Fruit fly (Drosophila melanogaster) whole organism, pupa: Measurements from ENCODE around the gene CG2865.

Experiments used
- CG10348 ChIP-seq: fragments of 200-800 bp; sonication (Bioruptor generic); IDR thresholded peaks from 2 replicates; pipeline ENCODE4 v1.3.6; 2022; ENCODE audit warnings: missing biosample characterization, missing genetic modification characterization
- CG12605 ChIP-seq: fragments of 200-800 bp; sonication (Bioruptor generic); IDR thresholded peaks from 2 replicates; pipeline ENCODE4 v1.3.6; 2022; ENCODE audit warnings: missing biosample characterization, missing genetic modification characterization
- CG13204 ChIP-seq: fragments of 200-800 bp; sonication (Bioruptor generic); optimal IDR thresholded peaks from 2 replicates; lab custom pipeline; 2018; ENCODE audit warnings: missing biosample characterization, mild to moderate bottlenecking, missing genetic modification characterization, moderate library complexity
- CG14655 ChIP-seq: fragments of 200-800 bp; sonication (Bioruptor generic); optimal IDR thresholded peaks from 3 replicates; lab custom pipeline; 2017; ENCODE audit warnings: mild to moderate bottlenecking, missing biosample characterization, missing genetic modification reagents, missing genetic modification characterization
- CG15710 ChIP-seq: fragments of 200-800 bp; sonication (Bioruptor generic); optimal IDR thresholded peaks from 2 replicates; lab custom pipeline; 2018; ENCODE audit warnings: missing biosample characterization, mild to moderate bottlenecking, missing genetic modification characterization, moderate library complexity
- CG17806 ChIP-seq: fragments of 200-800 bp; sonication (Bioruptor generic); optimal IDR thresholded peaks from 2 replicates; lab custom pipeline; 2018; ENCODE audit warnings: missing biosample characterization, mild to moderate bottlenecking, missing genetic modification characterization, moderate library complexity
- CG32121 ChIP-seq: fragments of 200-800 bp; sonication (Bioruptor generic); IDR thresholded peaks from 2 replicates; pipeline ENCODE4 v1.3.6; 2022; ENCODE audit warnings: missing biosample characterization, missing genetic modification characterization
- CG34367 ChIP-seq: fragments of 200-800 bp; sonication (Bioruptor generic); optimal IDR thresholded peaks from 2 replicates; lab custom pipeline; 2018; ENCODE audit warnings: missing biosample characterization, mild to moderate bottlenecking, missing genetic modification characterization
- CG4496 ChIP-seq: fragments of 200-800 bp; sonication (Bioruptor generic); IDR thresholded peaks from 3 replicates; pipeline ENCODE4 v1.3.6; 2022; ENCODE audit warnings: missing biosample characterization, missing genetic modification characterization
- CG8159 ChIP-seq: fragments of 200-800 bp; sonication (Bioruptor generic); optimal IDR thresholded peaks from 3 replicates; lab custom pipeline; 2018; ENCODE audit warnings: missing biosample characterization, mild to moderate bottlenecking, missing genetic modification characterization, moderate library complexity
- CG8301 ChIP-seq: fragments of 200-800 bp; sonication (Bioruptor generic); optimal IDR thresholded peaks from 2 replicates; lab custom pipeline; 2018; ENCODE audit warnings: missing biosample characterization, mild to moderate bottlenecking, missing genetic modification characterization
- CG9948 ChIP-seq: fragments of 200-800 bp; sonication (Bioruptor generic); optimal IDR thresholded peaks from 2 replicates; lab custom pipeline; 2018; ENCODE audit warnings: missing biosample characterization, mild to moderate bottlenecking, missing genetic modification characterization, moderate library complexity
- D1 ChIP-seq: fragments of 200-800 bp; sonication (Bioruptor generic); optimal IDR thresholded peaks from 2 replicates; lab custom pipeline; 2018; ENCODE audit warnings: missing biosample characterization, mild to moderate bottlenecking, missing genetic modification characterization, moderate library complexity
- EcR ChIP-seq: fragments of 200-800 bp; sonication (Bioruptor generic); optimal IDR thresholded peaks from 3 replicates; lab custom pipeline; 2019; ENCODE audit warnings: missing biosample characterization, missing genetic modification characterization, mild to moderate bottlenecking, moderate library complexity, missing genetic modification reagents
- Ets98B ChIP-seq: fragments of 200-800 bp; sonication (Bioruptor generic); IDR thresholded peaks from 2 replicates; pipeline ENCODE4 v1.3.6; 2022; ENCODE audit warnings: missing biosample characterization, missing genetic modification characterization
- Pif1A ChIP-seq: fragments of 200-800 bp; sonication (Bioruptor generic); optimal IDR thresholded peaks from 3 replicates; lab custom pipeline; 2016; ENCODE audit warnings: missing biosample characterization, missing genetic modification characterization
- Pif1B ChIP-seq: fragments of 200-800 bp; sonication (Bioruptor generic); optimal IDR thresholded peaks from 3 replicates; lab custom pipeline; 2016; ENCODE audit warnings: missing biosample characterization, missing genetic modification characterization
- Snoo ChIP-seq: fragments of 200-800 bp; sonication (Bioruptor generic); optimal IDR thresholded peaks from 3 replicates; lab custom pipeline; 2017; ENCODE audit warnings: missing biosample characterization, mild to moderate bottlenecking, missing genetic modification characterization, inconsistent platforms
- fd96Ca ChIP-seq: fragments of 200-800 bp; sonication (Bioruptor generic); IDR thresholded peaks from 3 replicates; pipeline ENCODE4 v1.3.6; 2022; ENCODE audit warnings: missing biosample characterization, missing genetic modification characterization
- gl ChIP-seq: fragments of 200-800 bp; sonication (Bioruptor generic); optimal IDR thresholded peaks from 2 replicates; lab custom pipeline; 2018; ENCODE audit warnings: missing biosample characterization, mild to moderate bottlenecking, missing genetic modification characterization
- rn ChIP-seq: fragments of 200-800 bp; sonication (Bioruptor generic); IDR thresholded peaks from 2 replicates; pipeline ENCODE4 v1.3.6; 2022; ENCODE audit warnings: missing biosample characterization, missing genetic modification characterization

Gene CG2865

dm6 chrX:2296230-2297044, 3.2 kb upstream of the CG2865 start:
- TF ChIP-seq EcR (GFP tag; lab: Kevin White, UChicago) (peak; percentile 95), Ets98B (GFP tag; lab: Robert Waterston, UW) (no peak; the same call in 1 of the 2 replicates), Pif1A (GFP tag; lab: Kevin White, UChicago) (peak; percentile 91), CG8301 (tag; lab: Kevin White, UChicago) (peak; percentile 92), CG15710 (tag; lab: Kevin White, UChicago) (peak; percentile 92), CG8159 (peak; percentile 95), CG9948 (tag; lab: Kevin White, UChicago) (peak; percentile 92), Snoo (tag; lab: Kevin White, UChicago) (peak; percentile 94), CG12605 (GFP tag; lab: Robert Waterston, UW) (no peak), CG17806 (peak; percentile 82), CG14655 (peak; percentile 96), CG13204 (GFP tag; lab: Kevin White, UChicago) (peak; percentile 65), fd96Ca (peak; percentile 79), CG32121 (GFP tag; lab: Robert Waterston, UW) (peak; percentile 79), CG34367 (tag; lab: Kevin White, UChicago) (peak; percentile 90), gl (tag; lab: Kevin White, UChicago) (peak; percentile 76), CG4496 (GFP tag; lab: Robert Waterston, UW) (peak; percentile 86), rn (peak; percentile 60; the same call in 1 of the 2 replicates), CG10348 (GFP tag; lab: Robert Waterston, UW) (peak; percentile 61; the same call in 1 of the 2 replicates), Pif1B (peak; percentile 88), D1 (tag; lab: Kevin White, UChicago) (peak; percentile 88)

dm6 chrX:2295435-2296229, 2.4 kb upstream of the CG2865 start, which contains the start of gene Raf:
Gene Raf, plus strand, starts transcription at chrX:2295466.
- TF ChIP-seq Ets98B (GFP tag; lab: Robert Waterston, UW), result 0 out of 2 replicates have a peak, but pooled peaks have one; percentile 54
- no peak for TF ChIP-seq CG32121 (GFP tag; lab: Robert Waterston, UW)
- no peak for TF ChIP-seq CG8301 (tag; lab: Kevin White, UChicago)
- TF ChIP-seq CG12605 (GFP tag; lab: Robert Waterston, UW), result peak; percentile 42; the same call in 1 of the 2 replicates
- TF ChIP-seq CG4496 (GFP tag; lab: Robert Waterston, UW), result no peak
- TF ChIP-seq Pif1B, result no peak
- no peak for TF ChIP-seq rn

- TF ChIP-seq D1 (tag; lab: Kevin White, UChicago), result no peak
- peak; percentile 26 for TF ChIP-seq CG17806
- peak; percentile 65 for TF ChIP-seq Pif1B
- peak; percentile 6 for TF ChIP-seq CG15710 (tag; lab: Kevin White, UChicago)
- TF ChIP-seq CG14655, result peak; percentile 47
- peak; percentile 36 for TF ChIP-seq CG9948 (tag; lab: Kevin White, UChicago)
- TF ChIP-seq Snoo (tag; lab: Kevin White, UChicago), result peak; percentile 73
- TF ChIP-seq CG32121 (GFP tag; lab: Robert Waterston, UW), result peak; percentile 68
- peak; percentile 65; the same call in 1 of the 3 replicates for TF ChIP-seq fd96Ca
- TF ChIP-seq EcR (GFP tag; lab: Kevin White, UChicago), result peak; percentile 91
- TF ChIP-seq CG12605 (GFP tag; lab: Robert Waterston, UW), result 0 out of 2 replicates have a peak, but pooled peaks have one; percentile 38
- TF ChIP-seq CG10348 (GFP tag; lab: Robert Waterston, UW), result no peak
- peak; percentile 21 for TF ChIP-seq CG8159
- TF ChIP-seq CG4496 (GFP tag; lab: Robert Waterston, UW), result peak; percentile 81
- TF ChIP-seq rn, result 0 out of 2 replicates have a peak, but pooled peaks have one; percentile 23
- peak; percentile 34 for TF ChIP-seq CG34367 (tag; lab: Kevin White, UChicago)
- no peak for TF ChIP-seq CG13204 (GFP tag; lab: Kevin White, UChicago)
- TF ChIP-seq gl (tag; lab: Kevin White, UChicago), result peak; percentile 28
- TF ChIP-seq Pif1A (GFP tag; lab: Kevin White, UChicago), result peak; percentile 73
- peak; percentile 30 for TF ChIP-seq CG8301 (tag; lab: Kevin White, UChicago)
- peak; percentile 77 for TF ChIP-seq Ets98B (GFP tag; lab: Robert Waterston, UW)
Measured at dm6 chrX:2294474-2295434, 1.5 kb upstream of the CG2865 start.

dm6 chrX:2292410-2292809, 801 bp downstream of the CG2865 start:
- TF ChIP-seq CG9948 (tag; lab: Kevin White, UChicago), result no peak
- no peak for TF ChIP-seq gl (tag; lab: Kevin White, UChicago)
- no peak for TF ChIP-seq CG32121 (GFP tag; lab: Robert Waterston, UW)
- peak; percentile 71 for TF ChIP-seq EcR (GFP tag; lab: Kevin White, UChicago)
- no peak for TF ChIP-seq Ets98B (GFP tag; lab: Robert Waterston, UW)
- TF ChIP-seq Pif1B, result no peak
- TF ChIP-seq CG13204 (GFP tag; lab: Kevin White, UChicago), result peak; percentile 42
